Worm (Caenorhabditis elegans) whole organism, L4 larva: Measurements from ENCODE around the gene Y62H9A.16.

ENCODE experiments used
- F49E8.2 ChIP-seq: sonication (generic microtip); optimal IDR thresholded peaks from 2 replicates; lab custom pipeline; 2016; ENCODE audit warnings: missing compliant biosample characterization, mild to moderate bottlenecking, missing genetic modification characterization, borderline replicate concordance
- T20F7.1 ChIP-seq: fragments of 200-800 bp; sonication (Bioruptor generic); optimal IDR thresholded peaks from 2 replicates; lab custom pipeline; 2018; ENCODE audit warnings: mild to moderate bottlenecking, missing genetic modification characterization, missing compliant biosample characterization
- ces-1 ChIP-seq: fragments of 150-350 bp; sonication (generic microtip); optimal IDR thresholded peaks from 4 replicates; lab custom pipeline; 2014; ENCODE audit warnings: missing biosample characterization, missing genetic modification reagents, missing genetic modification characterization
- dmd-6 ChIP-seq: fragments of 200-800 bp; sonication (Bioruptor generic); IDR thresholded peaks from 2 replicates; pipeline ENCODE4 v1.3.6; 2022; ENCODE audit warnings: missing genetic modification reagents, missing genetic modification characterization, missing compliant biosample characterization
- dpl-1 ChIP-seq: fragments of 150-350 bp; optimal IDR thresholded peaks from 2 replicates; lab custom pipeline; 2014; ENCODE audit warnings: missing biosample characterization, missing genetic modification reagents, missing genetic modification characterization
- jun-1 ChIP-seq: fragments of 150-350 bp; optimal IDR thresholded peaks from 2 replicates; lab custom pipeline; 2014; ENCODE audit warnings: missing biosample characterization, missing genetic modification reagents, missing genetic modification characterization
- lin-15B ChIP-seq: fragments of 150-350 bp; sonication (generic microtip); optimal IDR thresholded peaks from 3 replicates; lab custom pipeline; 2014; ENCODE audit warnings: missing biosample characterization, missing genetic modification characterization
- nhr-102 ChIP-seq: sonication (generic microtip); optimal IDR thresholded peaks from 2 replicates; lab custom pipeline; 2016; ENCODE audit warnings: mild to moderate bottlenecking, missing genetic modification characterization, moderate library complexity, missing compliant biosample characterization
- nhr-76 ChIP-seq: fragments of 150-350 bp; optimal IDR thresholded peaks from 2 replicates; lab custom pipeline; 2014; ENCODE audit warnings: missing biosample characterization, missing genetic modification characterization
- pha-4 ChIP-seq, 2 experiments: fragments of 150-350 bp in 1 of 2; fragments of 200-800 bp in 1 of 2; sonication (Bioruptor generic) in 1 of 2; IDR thresholded peaks in 1 of 2; optimal IDR thresholded peaks in 1 of 2; 2 replicates each; pipeline versions ENCODE4 v1.3.6 to Lab custom; 2014 to 2022; ENCODE audit warnings: missing genetic modification characterization in 2 of 2, missing genetic modification reagents in 2 of 2, missing biosample characterization in 1 of 2, missing compliant biosample characterization in 1 of 2
- pqm-1 ChIP-seq: sonication (generic microtip); optimal IDR thresholded peaks from 2 replicates; lab custom pipeline; 2017; ENCODE audit warnings: missing biosample characterization, missing genetic modification characterization
- snpc-4 ChIP-seq: fragments of 150-350 bp; optimal IDR thresholded peaks from 2 replicates; lab custom pipeline; 2014; ENCODE audit warnings: missing biosample characterization, missing genetic modification characterization

DNA sequence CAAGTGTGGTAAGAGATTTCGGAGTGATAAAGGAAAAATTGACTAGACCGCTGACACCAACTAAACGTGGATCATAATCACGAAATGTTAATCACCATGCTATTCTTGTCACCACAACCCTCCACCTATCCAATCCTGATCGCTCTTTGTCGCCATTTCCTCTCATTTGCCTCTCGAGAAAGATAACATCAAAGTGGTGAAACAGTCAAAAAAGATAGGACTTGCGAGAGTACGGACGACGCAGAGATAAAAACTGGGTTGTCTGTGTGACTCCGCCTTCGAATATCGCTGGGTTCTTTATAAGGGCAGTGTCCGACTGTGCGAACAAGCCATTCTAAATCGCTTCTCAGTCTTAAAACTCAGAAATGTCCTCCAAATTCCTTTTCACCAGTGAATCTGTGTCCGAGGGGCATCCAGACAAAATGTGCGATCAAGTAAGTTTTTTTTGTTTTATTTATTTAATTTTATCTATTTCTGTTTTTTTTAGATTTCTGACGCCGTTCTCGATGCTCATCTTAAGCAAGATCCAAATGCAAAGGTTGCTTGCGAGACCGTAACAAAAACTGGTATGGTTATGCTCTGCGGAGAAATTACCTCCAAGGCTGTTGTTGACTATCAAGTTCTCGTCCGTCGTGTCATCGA is 47.7 kb downstream of the Y62H9A.16 start, which contains the start of gene sams-1:
- TF ChIP-seq T20F7.1 (GFP tag; lab: Kevin White, UChicago): no peak
- no peak for TF ChIP-seq F49E8.2 (tag; lab: Kevin White, UChicago)
- TF ChIP-seq pqm-1 (tag; lab: Kevin White, UChicago): peak; percentile 14
- TF ChIP-seq jun-1 (tag; lab: Kevin White, UChicago): no peak
- TF ChIP-seq nhr-76 (tag; lab: Kevin White, UChicago): no peak
- TF ChIP-seq ces-1 (GFP tag; lab: Kevin White, UChicago): no peak
- no peak for TF ChIP-seq pha-4 (GFP tag; IDR thresholded peaks at IDR 0.05; lab: Robert Waterston, UW)
- TF ChIP-seq pha-4 (tag; optimal IDR thresholded peaks at IDR 0.05; lab: Kevin White, UChicago): no peak
- TF ChIP-seq dmd-6 (GFP tag; lab: Robert Waterston, UW): peak; percentile 56
- TF ChIP-seq dpl-1 (GFP tag; lab: Kevin White, UChicago): no peak
- no peak for TF ChIP-seq snpc-4
- TF ChIP-seq lin-15B (tag; lab: Kevin White, UChicago): no peak
- no peak for TF ChIP-seq nhr-102 (tag; lab: Kevin White, UChicago)
